Worm (Caenorhabditis elegans) whole organism, L2 larva: Measurements from ENCODE around the gene M03D4.3.

Experiments
- C34F6.9 ChIP-seq: fragments of 150-350 bp; optimal IDR thresholded peaks from 2 replicates; lab custom pipeline; 2014; ENCODE audit warnings: missing biosample characterization, missing genetic modification characterization
- F13H6.1 ChIP-seq: sonication (generic microtip); optimal IDR thresholded peaks from 2 replicates; lab custom pipeline; 2016; ENCODE audit warnings: missing genetic modification characterization, missing compliant biosample characterization
- R02D3.7 ChIP-seq: fragments of 150-350 bp; optimal IDR thresholded peaks from 2 replicates; lab custom pipeline; 2014; ENCODE audit warnings: missing biosample characterization, missing genetic modification characterization
- Y55F3AM.14 ChIP-seq: fragments of 200-800 bp; sonication (Bioruptor generic); optimal IDR thresholded peaks from 2 replicates; lab custom pipeline; 2018; ENCODE audit warnings: mild to moderate bottlenecking, missing genetic modification characterization, missing compliant biosample characterization
- alr-1 ChIP-seq: fragments of 150-350 bp; optimal IDR thresholded peaks from 2 replicates; lab custom pipeline; 2014; ENCODE audit warnings: missing biosample characterization, missing genetic modification characterization
- aly-2 ChIP-seq: fragments of 150-350 bp; optimal IDR thresholded peaks from 2 replicates; lab custom pipeline; 2014; ENCODE audit warnings: missing biosample characterization, missing genetic modification characterization
- blmp-1 ChIP-seq: sonication (generic microtip); optimal IDR thresholded peaks from 2 replicates; lab custom pipeline; 2017; ENCODE audit warnings: missing genetic modification characterization, mild to moderate bottlenecking, missing compliant biosample characterization, antibody characterized with exemption, moderate library complexity; ENCODE audit not compliant: insufficient read depth
- ceh-16 ChIP-seq: fragments of 150-350 bp; optimal IDR thresholded peaks from 2 replicates; lab custom pipeline; 2014; ENCODE audit warnings: missing biosample characterization, missing genetic modification characterization
- crh-2 ChIP-seq: sonication (generic microtip); optimal IDR thresholded peaks from 2 replicates; lab custom pipeline; 2017; ENCODE audit warnings: missing biosample characterization, missing genetic modification characterization
- dmd-4 ChIP-seq: sonication (generic microtip); optimal IDR thresholded peaks from 2 replicates; lab custom pipeline; 2017; ENCODE audit warnings: missing biosample characterization, missing genetic modification characterization
- egl-27 ChIP-seq: sonication (generic microtip); optimal IDR thresholded peaks from 3 replicates; lab custom pipeline; 2017; ENCODE audit warnings: missing biosample characterization, missing genetic modification reagents, missing genetic modification characterization
- elt-3 ChIP-seq: sonication (generic microtip); optimal IDR thresholded peaks from 2 replicates; lab custom pipeline; 2017; ENCODE audit warnings: missing biosample characterization, missing genetic modification characterization
- fos-1 ChIP-seq: fragments of 150-350 bp; optimal IDR thresholded peaks from 2 replicates; lab custom pipeline; 2014; ENCODE audit warnings: missing biosample characterization, missing genetic modification characterization
- gmeb-1 ChIP-seq: fragments of 150-350 bp; optimal IDR thresholded peaks from 2 replicates; lab custom pipeline; 2014; ENCODE audit warnings: missing biosample characterization, missing genetic modification characterization
- lin-11 ChIP-seq: fragments of 150-350 bp; sonication (generic microtip); optimal IDR thresholded peaks from 2 replicates; lab custom pipeline; 2014; ENCODE audit warnings: missing biosample characterization, missing genetic modification characterization, inconsistent platforms, mixed read lengths
- lsy-2 ChIP-seq, 2 experiments: fragments of 150-350 bp in 1 of 2; sonication (generic microtip) in 1 of 2; optimal IDR thresholded peaks; 2 replicates each; lab custom pipeline; 2014 to 2017; ENCODE audit warnings: missing biosample characterization in 2 of 2, missing genetic modification characterization in 2 of 2
- mab-5 ChIP-seq: fragments of 150-350 bp; optimal IDR thresholded peaks from 2 replicates; lab custom pipeline; 2014; ENCODE audit warnings: missing biosample characterization, missing genetic modification characterization
- mbf-1 ChIP-seq: sonication (generic microtip); optimal IDR thresholded peaks from 2 replicates; lab custom pipeline; 2017; ENCODE audit warnings: missing biosample characterization, missing genetic modification characterization
- nhr-11 ChIP-seq: fragments of 150-350 bp; optimal IDR thresholded peaks from 2 replicates; lab custom pipeline; 2014; ENCODE audit warnings: missing biosample characterization, missing genetic modification characterization
- nhr-12 ChIP-seq: fragments of 150-350 bp; optimal IDR thresholded peaks from 2 replicates; lab custom pipeline; 2014; ENCODE audit warnings: missing biosample characterization, missing genetic modification characterization
- nhr-129 ChIP-seq: fragments of 150-350 bp; optimal IDR thresholded peaks from 2 replicates; lab custom pipeline; 2014; ENCODE audit warnings: missing biosample characterization, missing genetic modification characterization
- nhr-21 ChIP-seq: fragments of 150-350 bp; optimal IDR thresholded peaks from 2 replicates; lab custom pipeline; 2014; ENCODE audit warnings: missing biosample characterization, missing genetic modification characterization
- nhr-237 ChIP-seq: fragments of 150-350 bp; optimal IDR thresholded peaks from 2 replicates; lab custom pipeline; 2014; ENCODE audit warnings: missing biosample characterization, missing genetic modification characterization
- nhr-25 ChIP-seq: fragments of 150-350 bp; sonication (generic microtip); optimal IDR thresholded peaks from 3 replicates; lab custom pipeline; 2014; ENCODE audit warnings: missing biosample characterization, missing genetic modification characterization
- nhr-6 ChIP-seq: fragments of 150-350 bp; optimal IDR thresholded peaks from 2 replicates; lab custom pipeline; 2014; ENCODE audit warnings: missing biosample characterization, missing genetic modification characterization
- nhr-77 ChIP-seq: fragments of 150-350 bp; optimal IDR thresholded peaks from 2 replicates; lab custom pipeline; 2014; ENCODE audit warnings: missing biosample characterization, missing genetic modification characterization
- peb-1 ChIP-seq: fragments of 150-350 bp; optimal IDR thresholded peaks from 2 replicates; lab custom pipeline; 2014; ENCODE audit warnings: missing biosample characterization, missing genetic modification characterization
- skn-1 ChIP-seq: sonication (generic microtip); optimal IDR thresholded peaks from 2 replicates; lab custom pipeline; 2017; ENCODE audit warnings: missing biosample characterization, missing genetic modification characterization
- sma-3 ChIP-seq: sonication (generic microtip); optimal IDR thresholded peaks from 2 replicates; lab custom pipeline; 2016; ENCODE audit warnings: missing genetic modification reagents, missing genetic modification characterization, missing compliant biosample characterization
- sma-9 ChIP-seq, 2 experiments: fragments of 150-350 bp in 1 of 2; sonication (generic microtip) in 1 of 2; optimal IDR thresholded peaks; 2 replicates each; lab custom pipeline; 2014 to 2016; ENCODE audit warnings: missing genetic modification characterization in 2 of 2, mild to moderate bottlenecking in 1 of 2, missing biosample characterization in 1 of 2, missing compliant biosample characterization in 1 of 2, missing genetic modification reagents in 1 of 2, moderate library complexity in 1 of 2
- unc-62 ChIP-seq: fragments of 150-350 bp; optimal IDR thresholded peaks from 2 replicates; lab custom pipeline; 2014; ENCODE audit warnings: missing biosample characterization, missing genetic modification reagents, missing genetic modification characterization
- ztf-1 ChIP-seq: fragments of 200-800 bp; sonication (Bioruptor generic); conservative IDR thresholded peaks from 2 replicates; pipeline ENCODE4 v1.3.6; 2022; ENCODE audit warnings: missing genetic modification characterization, missing compliant biosample characterization
- ztf-11 ChIP-seq: sonication (generic microtip); optimal IDR thresholded peaks from 2 replicates; lab custom pipeline; 2017; ENCODE audit warnings: missing biosample characterization, missing genetic modification characterization

Gene M03D4.3

ce11 chrIV:6083550-6084041 is 28.6 kb downstream of the M03D4.3 start, which contains the start of gene ugt-20 (continued):
- TF ChIP-seq dmd-4 (tag; lab: Kevin White, UChicago) (no peak), mbf-1 (tag; lab: Kevin White, UChicago) (no peak)

ce11 chrIV:6079925-6080324 is 32.3 kb downstream of the M03D4.3 start, which contains the start of gene ugt-19:
Gene ugt-19, minus strand, starts transcription at chrIV:6079952.
- peak; percentile 74 for TF ChIP-seq fos-1 (tag; lab: Kevin White, UChicago)
- TF ChIP-seq nhr-129: peak; percentile 25
- TF ChIP-seq sma-3 (GFP tag; lab: Kevin White, UChicago): no peak
- TF ChIP-seq nhr-237 (tag; lab: Kevin White, UChicago): no peak
- TF ChIP-seq Y55F3AM.14 (GFP tag; lab: Kevin White, UChicago): no peak
- TF ChIP-seq blmp-1: no peak
- peak; percentile 40 for TF ChIP-seq sma-9 (GFP tag; optimal IDR thresholded peaks at IDR 0.05; lab: Kevin White, UChicago)
- no peak for TF ChIP-seq sma-9 (tag; optimal IDR thresholded peaks at IDR 0.05; lab: Kevin White, UChicago)
- no peak for TF ChIP-seq alr-1 (tag; lab: Kevin White, UChicago)

ce11 chrIV:6076128-6076527 is 36.1 kb downstream of the M03D4.3 start, which contains the start of gene cpg-20:
Gene cpg-20, minus strand, starts transcription at chrIV:6076228.
- no peak for TF ChIP-seq peb-1 (tag; lab: Kevin White, UChicago)
- no peak for TF ChIP-seq nhr-12 (tag; lab: Kevin White, UChicago)
- no peak for TF ChIP-seq lin-11 (tag; lab: Kevin White, UChicago)
- no peak for TF ChIP-seq crh-2 (tag; lab: Kevin White, UChicago)
- no peak for TF ChIP-seq aly-2
- no peak for TF ChIP-seq nhr-11 (tag; lab: Kevin White, UChicago)
- TF ChIP-seq C34F6.9: no peak
- no peak for TF ChIP-seq nhr-129
- TF ChIP-seq skn-1 (tag; lab: Kevin White, UChicago): no peak
- TF ChIP-seq lsy-2 (tag; optimal IDR thresholded peaks at IDR 0.05; lab: Kevin White, UChicago): no peak
- TF ChIP-seq blmp-1: no peak
- no peak for TF ChIP-seq nhr-77 (tag; lab: Kevin White, UChicago)
- TF ChIP-seq nhr-6: no peak

ce11 chrIV:6071026-6071425 is 41.2 kb downstream of the M03D4.3 start:
- no peak for TF ChIP-seq sma-3 (GFP tag; lab: Kevin White, UChicago)
- TF ChIP-seq dmd-4 (tag; lab: Kevin White, UChicago): no peak
- TF ChIP-seq ztf-11 (tag; lab: Kevin White, UChicago): no peak
- no peak for TF ChIP-seq alr-1 (tag; lab: Kevin White, UChicago)
- TF ChIP-seq skn-1 (tag; lab: Kevin White, UChicago): no peak
- TF ChIP-seq F13H6.1 (tag; lab: Kevin White, UChicago): no peak
- TF ChIP-seq nhr-77 (tag; lab: Kevin White, UChicago): no peak
- no peak for TF ChIP-seq crh-2 (tag; lab: Kevin White, UChicago)
- TF ChIP-seq ztf-1 (GFP tag; lab: Robert Waterston, UW): no peak
- no peak for TF ChIP-seq mab-5 (tag; lab: Kevin White, UChicago)
- no peak for TF ChIP-seq R02D3.7 (tag; lab: Kevin White, UChicago)

- TF ChIP-seq unc-62 (no peak), nhr-129 (no peak), mbf-1 (tag; lab: Kevin White, UChicago) (no peak), sma-9 (GFP tag; optimal IDR thresholded peaks at IDR 0.05; lab: Kevin White, UChicago) (no peak), sma-9 (tag; optimal IDR thresholded peaks at IDR 0.05; lab: Kevin White, UChicago) (no peak), nhr-6 (no peak), R02D3.7 (tag; lab: Kevin White, UChicago) (no peak), nhr-25 (tag; lab: Kevin White, UChicago) (no peak), egl-27 (no peak), F13H6.1 (tag; lab: Kevin White, UChicago) (no peak), nhr-21 (no peak), lin-11 (tag; lab: Kevin White, UChicago) (no peak), ceh-16 (tag; lab: Kevin White, UChicago) (no peak), gmeb-1 (tag; lab: Kevin White, UChicago) (no peak), alr-1 (tag; lab: Kevin White, UChicago) (no peak), sma-3 (GFP tag; lab: Kevin White, UChicago) (no peak), ztf-1 (GFP tag; lab: Robert Waterston, UW) (no peak), nhr-237 (tag; lab: Kevin White, UChicago) (no peak), elt-3 (tag; lab: Kevin White, UChicago) (no peak), fos-1 (tag; lab: Kevin White, UChicago) (no peak), lsy-2 (tag; optimal IDR thresholded peaks at IDR 0.05; lab: Kevin White, UChicago) (no peak)
These were observed 47.0 kb downstream of the M03D4.3 start for ce11 chrIV:6065186-6065585.
